Worm (Caenorhabditis elegans): ENCODE results near the gene Y45F10B.3.

- TF ChIP-seq nhr-12 (tag; optimal IDR thresholded peaks at IDR 0.05) (no peak), aly-2 (tag; optimal IDR thresholded peaks at IDR 0.05) (no peak), unc-62 (GFP tag; optimal IDR thresholded peaks at IDR 0.05) (no peak), ztf-11 (tag; optimal IDR thresholded peaks at IDR 0.05) (no peak)
These were observed 39.7 kb downstream of the Y45F10B.3 start, which contains the start of gene fbxa-98 for ce11 chrIV:13633165-13633564.
